Worm (Caenorhabditis elegans) whole organism, L2 larva: Measurements from ENCODE around the gene pie-1.

ENCODE experiments used
- C34F6.9 ChIP-seq: fragments of 150-350 bp; optimal IDR thresholded peaks from 2 replicates; lab custom pipeline; 2014; ENCODE audit warnings: missing biosample characterization, missing genetic modification characterization
- F13H6.1 ChIP-seq: sonication (generic microtip); optimal IDR thresholded peaks from 2 replicates; lab custom pipeline; 2016; ENCODE audit warnings: missing genetic modification characterization, missing compliant biosample characterization
- R02D3.7 ChIP-seq: fragments of 150-350 bp; optimal IDR thresholded peaks from 2 replicates; lab custom pipeline; 2014; ENCODE audit warnings: missing biosample characterization, missing genetic modification characterization
- Y55F3AM.14 ChIP-seq: fragments of 200-800 bp; sonication (Bioruptor generic); optimal IDR thresholded peaks from 2 replicates; lab custom pipeline; 2018; ENCODE audit warnings: mild to moderate bottlenecking, missing genetic modification characterization, missing compliant biosample characterization
- ZK546.5 ChIP-seq: sonication (generic microtip); optimal IDR thresholded peaks from 2 replicates; lab custom pipeline; 2017; ENCODE audit warnings: missing biosample characterization, missing genetic modification characterization
- alr-1 ChIP-seq: fragments of 150-350 bp; optimal IDR thresholded peaks from 2 replicates; lab custom pipeline; 2014; ENCODE audit warnings: missing biosample characterization, missing genetic modification characterization
- aly-2 ChIP-seq: fragments of 150-350 bp; optimal IDR thresholded peaks from 2 replicates; lab custom pipeline; 2014; ENCODE audit warnings: missing biosample characterization, missing genetic modification characterization
- blmp-1 ChIP-seq: sonication (generic microtip); optimal IDR thresholded peaks from 2 replicates; lab custom pipeline; 2017; ENCODE audit warnings: missing genetic modification characterization, mild to moderate bottlenecking, missing compliant biosample characterization, antibody characterized with exemption, moderate library complexity; ENCODE audit not compliant: insufficient read depth
- ceh-16 ChIP-seq: fragments of 150-350 bp; optimal IDR thresholded peaks from 2 replicates; lab custom pipeline; 2014; ENCODE audit warnings: missing biosample characterization, missing genetic modification characterization
- ceh-82 ChIP-seq: fragments of 150-350 bp; optimal IDR thresholded peaks from 2 replicates; lab custom pipeline; 2014; ENCODE audit warnings: missing biosample characterization, missing genetic modification characterization
- crh-2 ChIP-seq: sonication (generic microtip); optimal IDR thresholded peaks from 2 replicates; lab custom pipeline; 2017; ENCODE audit warnings: missing biosample characterization, missing genetic modification characterization
- dmd-4 ChIP-seq: sonication (generic microtip); optimal IDR thresholded peaks from 2 replicates; lab custom pipeline; 2017; ENCODE audit warnings: missing biosample characterization, missing genetic modification characterization
- egl-27 ChIP-seq: sonication (generic microtip); optimal IDR thresholded peaks from 3 replicates; lab custom pipeline; 2017; ENCODE audit warnings: missing biosample characterization, missing genetic modification reagents, missing genetic modification characterization
- elt-1 ChIP-seq: fragments of 150-350 bp; optimal IDR thresholded peaks from 2 replicates; lab custom pipeline; 2014; ENCODE audit warnings: missing biosample characterization, missing genetic modification characterization
- elt-3 ChIP-seq: sonication (generic microtip); optimal IDR thresholded peaks from 2 replicates; lab custom pipeline; 2017; ENCODE audit warnings: missing biosample characterization, missing genetic modification characterization
- fos-1 ChIP-seq: fragments of 150-350 bp; optimal IDR thresholded peaks from 2 replicates; lab custom pipeline; 2014; ENCODE audit warnings: missing biosample characterization, missing genetic modification characterization
- gmeb-1 ChIP-seq: fragments of 150-350 bp; optimal IDR thresholded peaks from 2 replicates; lab custom pipeline; 2014; ENCODE audit warnings: missing biosample characterization, missing genetic modification characterization
- lin-11 ChIP-seq: fragments of 150-350 bp; sonication (generic microtip); optimal IDR thresholded peaks from 2 replicates; lab custom pipeline; 2014; ENCODE audit warnings: missing biosample characterization, missing genetic modification characterization, inconsistent platforms, mixed read lengths
- lin-13 ChIP-seq: fragments of 150-350 bp; optimal IDR thresholded peaks from 2 replicates; lab custom pipeline; 2014; ENCODE audit warnings: missing biosample characterization, missing genetic modification reagents, missing genetic modification characterization
- lsy-2 ChIP-seq, 2 experiments: fragments of 150-350 bp in 1 of 2; sonication (generic microtip) in 1 of 2; optimal IDR thresholded peaks; 2 replicates each; lab custom pipeline; 2014 to 2017; ENCODE audit warnings: missing biosample characterization in 2 of 2, missing genetic modification characterization in 2 of 2
- mab-5 ChIP-seq: fragments of 150-350 bp; optimal IDR thresholded peaks from 2 replicates; lab custom pipeline; 2014; ENCODE audit warnings: missing biosample characterization, missing genetic modification characterization
- mbf-1 ChIP-seq: sonication (generic microtip); optimal IDR thresholded peaks from 2 replicates; lab custom pipeline; 2017; ENCODE audit warnings: missing biosample characterization, missing genetic modification characterization
- mdl-1 ChIP-seq, 2 experiments: fragments of 150-350 bp in 1 of 2; sonication (generic microtip) in 1 of 2; optimal IDR thresholded peaks; 2 replicates each; lab custom pipeline; 2017; ENCODE audit warnings: missing biosample characterization in 2 of 2, missing genetic modification characterization in 2 of 2
- nhr-12 ChIP-seq: fragments of 150-350 bp; optimal IDR thresholded peaks from 2 replicates; lab custom pipeline; 2014; ENCODE audit warnings: missing biosample characterization, missing genetic modification characterization
- nhr-129 ChIP-seq: fragments of 150-350 bp; optimal IDR thresholded peaks from 2 replicates; lab custom pipeline; 2014; ENCODE audit warnings: missing biosample characterization, missing genetic modification characterization
- nhr-21 ChIP-seq: fragments of 150-350 bp; optimal IDR thresholded peaks from 2 replicates; lab custom pipeline; 2014; ENCODE audit warnings: missing biosample characterization, missing genetic modification characterization
- nhr-23 ChIP-seq: fragments of 150-350 bp; optimal IDR thresholded peaks from 2 replicates; lab custom pipeline; 2014; ENCODE audit warnings: missing biosample characterization, missing genetic modification reagents, missing genetic modification characterization
- nhr-237 ChIP-seq: fragments of 150-350 bp; optimal IDR thresholded peaks from 2 replicates; lab custom pipeline; 2014; ENCODE audit warnings: missing biosample characterization, missing genetic modification characterization
- nhr-25 ChIP-seq: fragments of 150-350 bp; sonication (generic microtip); optimal IDR thresholded peaks from 3 replicates; lab custom pipeline; 2014; ENCODE audit warnings: missing biosample characterization, missing genetic modification characterization
- nhr-6 ChIP-seq: fragments of 150-350 bp; optimal IDR thresholded peaks from 2 replicates; lab custom pipeline; 2014; ENCODE audit warnings: missing biosample characterization, missing genetic modification characterization
- nhr-77 ChIP-seq: fragments of 150-350 bp; optimal IDR thresholded peaks from 2 replicates; lab custom pipeline; 2014; ENCODE audit warnings: missing biosample characterization, missing genetic modification characterization
- peb-1 ChIP-seq: fragments of 150-350 bp; optimal IDR thresholded peaks from 2 replicates; lab custom pipeline; 2014; ENCODE audit warnings: missing biosample characterization, missing genetic modification characterization
- sem-4 ChIP-seq: fragments of 150-350 bp; optimal IDR thresholded peaks from 2 replicates; lab custom pipeline; 2014; ENCODE audit warnings: missing biosample characterization, missing genetic modification reagents, missing genetic modification characterization
- skn-1 ChIP-seq: sonication (generic microtip); optimal IDR thresholded peaks from 2 replicates; lab custom pipeline; 2017; ENCODE audit warnings: missing biosample characterization, missing genetic modification characterization
- sma-3 ChIP-seq: sonication (generic microtip); optimal IDR thresholded peaks from 2 replicates; lab custom pipeline; 2016; ENCODE audit warnings: missing genetic modification reagents, missing genetic modification characterization, missing compliant biosample characterization
- sma-9 ChIP-seq, 2 experiments: fragments of 150-350 bp in 1 of 2; sonication (generic microtip) in 1 of 2; optimal IDR thresholded peaks; 2 replicates each; lab custom pipeline; 2014 to 2016; ENCODE audit warnings: missing genetic modification characterization in 2 of 2, mild to moderate bottlenecking in 1 of 2, missing biosample characterization in 1 of 2, missing compliant biosample characterization in 1 of 2, missing genetic modification reagents in 1 of 2, moderate library complexity in 1 of 2
- snpc-4 ChIP-seq: fragments of 150-350 bp; optimal IDR thresholded peaks from 2 replicates; lab custom pipeline; 2014; ENCODE audit warnings: missing biosample characterization, missing genetic modification characterization
- unc-55 ChIP-seq: fragments of 150-350 bp; sonication (generic microtip); optimal IDR thresholded peaks from 3 replicates; lab custom pipeline; 2014; ENCODE audit warnings: missing biosample characterization, missing genetic modification reagents, missing genetic modification characterization
- zag-1 ChIP-seq: fragments of 150-350 bp; optimal IDR thresholded peaks from 2 replicates; lab custom pipeline; 2014; ENCODE audit warnings: missing biosample characterization, missing genetic modification characterization
- ztf-1 ChIP-seq: fragments of 200-800 bp; sonication (Bioruptor generic); conservative IDR thresholded peaks from 2 replicates; pipeline ENCODE4 v1.3.6; 2022; ENCODE audit warnings: missing genetic modification characterization, missing compliant biosample characterization
- ztf-11 ChIP-seq: sonication (generic microtip); optimal IDR thresholded peaks from 2 replicates; lab custom pipeline; 2017; ENCODE audit warnings: missing biosample characterization, missing genetic modification characterization
- ztf-4 ChIP-seq: fragments of 150-350 bp; optimal IDR thresholded peaks from 2 replicates; lab custom pipeline; 2014; ENCODE audit warnings: missing biosample characterization, missing genetic modification characterization

The pie-1 gene

DNA sequence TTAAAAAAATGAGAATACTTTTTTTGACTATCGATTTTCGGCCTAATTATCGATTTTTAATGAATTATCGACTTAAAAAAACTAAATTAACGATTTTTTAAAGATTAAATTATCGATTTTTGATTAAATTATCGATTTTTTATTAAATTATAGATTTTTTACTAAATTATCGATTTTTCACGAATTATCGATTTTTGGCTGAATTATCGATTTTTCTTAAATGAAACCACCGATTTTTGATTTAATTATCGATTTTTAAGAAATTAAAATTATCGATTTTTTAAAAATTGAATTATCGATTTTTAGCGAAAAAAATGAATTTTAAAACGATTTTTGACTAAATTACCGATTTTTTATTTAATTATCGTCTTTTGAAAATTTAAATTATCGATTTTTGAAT is 15.0 kb upstream of the pie-1 start:
- TF ChIP-seq nhr-21 (no peak), ZK546.5 (no peak), lin-13 (GFP tag; lab: Kevin White, UChicago) (no peak)

DNA sequence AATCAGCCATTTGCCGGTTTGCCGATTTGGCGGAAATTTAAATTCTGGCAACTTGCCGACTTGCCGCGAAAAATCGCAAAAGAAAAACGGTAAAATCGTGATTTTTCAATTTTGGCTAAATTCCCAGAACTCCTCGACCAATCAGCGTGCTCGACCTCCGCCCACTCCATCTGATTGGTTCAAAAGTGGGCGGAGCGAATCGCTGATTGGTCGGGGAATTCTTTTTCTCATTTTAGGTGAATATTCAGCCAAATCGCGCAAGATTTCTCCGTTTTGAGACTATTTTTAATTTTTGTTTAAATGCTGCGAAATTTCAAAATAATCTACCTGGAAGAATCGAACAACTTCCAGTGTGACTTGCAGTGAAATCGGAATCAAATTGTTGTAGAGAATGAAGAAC is 12.2 kb upstream of the pie-1 start:
- TF ChIP-seq skn-1 (tag; lab: Kevin White, UChicago) (no peak), crh-2 (tag; lab: Kevin White, UChicago) (no peak), zag-1 (tag; lab: Kevin White, UChicago) (no peak), R02D3.7 (tag; lab: Kevin White, UChicago) (no peak), mab-5 (tag; lab: Kevin White, UChicago) (no peak)

DNA sequence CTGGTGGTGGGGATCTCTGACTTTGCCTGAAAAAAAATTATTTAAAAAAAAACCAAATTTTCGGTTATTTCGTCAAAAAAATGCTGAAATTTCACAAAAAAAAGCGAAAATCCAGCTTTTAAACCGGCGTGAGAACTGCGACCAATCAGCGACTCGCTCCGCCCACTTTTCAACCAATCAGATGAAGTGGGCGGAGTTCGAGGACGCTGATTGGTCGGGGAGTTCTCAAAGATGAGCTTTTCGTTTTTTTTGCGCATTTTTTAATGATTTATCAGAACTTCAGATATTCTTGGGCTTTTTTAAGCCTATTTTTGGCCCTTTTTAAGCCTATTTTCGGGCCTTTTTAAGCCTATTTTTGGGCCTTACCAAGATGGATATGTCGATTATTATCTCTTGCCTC is 6.4 kb upstream of the pie-1 start:
- TF ChIP-seq nhr-237 (tag; lab: Kevin White, UChicago) (no peak), ztf-1 (GFP tag; lab: Robert Waterston, UW) (no peak), R02D3.7 (tag; lab: Kevin White, UChicago) (no peak), mab-5 (tag; lab: Kevin White, UChicago) (no peak), F13H6.1 (no peak), nhr-23 (tag; lab: Kevin White, UChicago) (no peak), snpc-4 (tag; lab: Kevin White, UChicago) (no peak), elt-3 (tag; lab: Kevin White, UChicago) (no peak), lin-11 (tag; lab: Kevin White, UChicago) (no peak)

ce11 chrIII:12421708-12422107 is 5.0 kb upstream of the pie-1 start, which contains the start of gene tat-1:
tat-1 (minus strand) TSS chrIII:12421718.
- TF ChIP-seq C34F6.9 (tag; lab: Kevin White, UChicago) (peak; percentile 2), nhr-77 (tag; lab: Kevin White, UChicago) (no peak), F13H6.1 (no peak), ztf-11 (tag; lab: Kevin White, UChicago) (no peak), unc-55 (GFP tag; lab: Kevin White, UChicago) (peak; percentile 42)

- TF ChIP-seq peb-1 (tag; lab: Kevin White, UChicago) (no peak), ceh-82 (tag; lab: Kevin White, UChicago) (no peak), Y55F3AM.14 (GFP tag; lab: Kevin White, UChicago) (no peak), ztf-4 (tag; lab: Kevin White, UChicago) (no peak), blmp-1 (tag; lab: Kevin White, UChicago) (no peak), nhr-12 (tag; lab: Kevin White, UChicago) (no peak), nhr-77 (tag; lab: Kevin White, UChicago) (no peak), sem-4 (tag; lab: Kevin White, UChicago) (no peak), nhr-25 (tag; lab: Kevin White, UChicago) (no peak), C34F6.9 (tag; lab: Kevin White, UChicago) (peak; percentile 12), nhr-6 (no peak), lin-13 (GFP tag; lab: Kevin White, UChicago) (no peak), R02D3.7 (tag; lab: Kevin White, UChicago) (no peak), lin-11 (tag; lab: Kevin White, UChicago) (no peak), alr-1 (tag; lab: Kevin White, UChicago) (no peak), mab-5 (tag; lab: Kevin White, UChicago) (no peak), ceh-16 (tag; lab: Kevin White, UChicago) (no peak), ztf-1 (GFP tag; lab: Robert Waterston, UW) (no peak), nhr-21 (no peak), nhr-23 (tag; lab: Kevin White, UChicago) (no peak), ztf-11 (tag; lab: Kevin White, UChicago) (no peak), F13H6.1 (peak; percentile 45), sma-3 (GFP tag; lab: Kevin White, UChicago) (no peak), gmeb-1 (tag; lab: Kevin White, UChicago) (peak; percentile 31), snpc-4 (tag; lab: Kevin White, UChicago) (no peak), dmd-4 (tag; lab: Kevin White, UChicago) (no peak), elt-3 (tag; lab: Kevin White, UChicago) (no peak), mdl-1 (tag; optimal IDR thresholded peaks at IDR 0.05; lab: Kevin White, UChicago) (no peak), elt-1 (tag; lab: Kevin White, UChicago) (no peak), nhr-129 (tag; lab: Kevin White, UChicago) (peak; percentile 76), aly-2 (tag; lab: Kevin White, UChicago) (no peak), ZK546.5 (no peak), lsy-2 (tag; optimal IDR thresholded peaks at IDR 0.05; lab: Kevin White, UChicago) (no peak), egl-27 (tag; lab: Kevin White, UChicago) (no peak), skn-1 (tag; lab: Kevin White, UChicago) (no peak), sma-9 (GFP tag; optimal IDR thresholded peaks at IDR 0.05; lab: Kevin White, UChicago) (no peak), sma-9 (tag; optimal IDR thresholded peaks at IDR 0.05; lab: Kevin White, UChicago) (no peak), crh-2 (tag; lab: Kevin White, UChicago) (no peak), mbf-1 (tag; lab: Kevin White, UChicago) (no peak), fos-1 (peak; percentile 97)
- TF ChIP-seq, all 48 proteins: peak for 5
These were observed 2.6 kb upstream of the pie-1 start for ce11 chrIII:12424066-12424465.
